Worm (Caenorhabditis elegans) whole organism, late embryonic: Measurements from ENCODE around the gene thoc-1.

Experiments used
- F13H6.1 ChIP-seq: sonication (generic microtip); optimal IDR thresholded peaks from 2 replicates; lab custom pipeline; 2016; ENCODE audit warnings: missing genetic modification characterization, missing compliant biosample characterization
- ahr-1 ChIP-seq: sonication (generic microtip); optimal IDR thresholded peaks from 2 replicates; lab custom pipeline; 2016; ENCODE audit warnings: missing genetic modification characterization, missing compliant biosample characterization
- ceh-22 ChIP-seq: sonication (generic microtip); optimal IDR thresholded peaks from 2 replicates; lab custom pipeline; 2017; ENCODE audit warnings: missing biosample characterization, missing genetic modification characterization
- ceh-45 ChIP-seq: fragments of 200-800 bp; sonication (Bioruptor generic); IDR thresholded peaks from 2 replicates; pipeline ENCODE4 v1.3.6; 2022; ENCODE audit warnings: missing genetic modification reagents, missing genetic modification characterization, missing compliant biosample characterization
- ceh-6 ChIP-seq: fragments of 200-800 bp; sonication (Bioruptor generic); optimal IDR thresholded peaks from 2 replicates; lab custom pipeline; 2018; ENCODE audit warnings: mild to moderate bottlenecking, missing genetic modification characterization, missing compliant biosample characterization
- elt-2 ChIP-seq: sonication (generic microtip); optimal IDR thresholded peaks from 2 replicates; lab custom pipeline; 2016; ENCODE audit warnings: missing genetic modification reagents, missing genetic modification characterization, missing compliant biosample characterization
- nhr-11 ChIP-seq: fragments of 150-350 bp; optimal IDR thresholded peaks from 2 replicates; lab custom pipeline; 2014; ENCODE audit warnings: missing biosample characterization, missing genetic modification characterization
- pag-3 ChIP-seq: sonication (generic microtip); optimal IDR thresholded peaks from 2 replicates; lab custom pipeline; 2016; ENCODE audit warnings: missing compliant biosample characterization, missing genetic modification characterization, borderline replicate concordance
- pat-9 ChIP-seq: fragments of 200-800 bp; sonication (Bioruptor generic); optimal IDR thresholded peaks from 2 replicates; lab custom pipeline; 2018; ENCODE audit warnings: mild to moderate bottlenecking, missing genetic modification characterization, moderate library complexity, missing compliant biosample characterization
- pha-4 ChIP-seq: fragments of 150-350 bp; optimal IDR thresholded peaks from 2 replicates; lab custom pipeline; 2018; ENCODE audit warnings: missing biosample characterization, missing genetic modification reagents, missing genetic modification characterization

- TF ChIP-seq elt-2 (tag; lab: Kevin White, UChicago) (no peak), ceh-6 (GFP tag; lab: Kevin White, UChicago) (no peak), pha-4 (tag; lab: Kevin White, UChicago) (no peak), pat-9 (tag; lab: Kevin White, UChicago) (no peak), nhr-11 (tag; lab: Kevin White, UChicago) (no peak), F13H6.1 (tag; lab: Kevin White, UChicago) (no peak), ahr-1 (no peak), ceh-45 (GFP tag; lab: Robert Waterston, UW) (no peak), pag-3 (tag; lab: Kevin White, UChicago) (no peak), ceh-22 (tag; lab: Kevin White, UChicago) (no peak)
These were observed 23.3 kb upstream of the thoc-1 start, which contains the start of gene T02H6.9 for ce11 chrII:678581-678980.
